Worm (Caenorhabditis elegans) whole organism, young adult: ENCODE data around the gene clh-4.

Experiments used
- T26A5.8 ChIP-seq: sonication (generic microtip); optimal IDR thresholded peaks from 2 replicates; lab custom pipeline; 2016; ENCODE audit warnings: missing genetic modification characterization, missing compliant biosample characterization
- Y56A3A.18 ChIP-seq: fragments of 200-800 bp; sonication (Bioruptor generic); IDR thresholded peaks from 2 replicates; pipeline ENCODE4 v1.3.6; 2022; ENCODE audit warnings: missing genetic modification reagents, missing genetic modification characterization, missing compliant biosample characterization
- Y67H2A.10 ChIP-seq: fragments of 200-800 bp; sonication (Bioruptor generic); conservative IDR thresholded peaks from 2 replicates; pipeline ENCODE4 v1.3.6; 2022; ENCODE audit warnings: missing genetic modification reagents, missing genetic modification characterization, missing compliant biosample characterization
- Y79H2A.3 ChIP-seq: fragments of 200-800 bp; sonication (Bioruptor generic); conservative IDR thresholded peaks from 2 replicates; pipeline ENCODE4 v1.3.6; 2022; ENCODE audit warnings: missing genetic modification reagents, missing genetic modification characterization, missing compliant biosample characterization
- Y95B8A.8 ChIP-seq: fragments of 200-800 bp; sonication (Bioruptor generic); IDR thresholded peaks from 2 replicates; pipeline ENCODE4 v1.3.6; 2022; ENCODE audit warnings: missing genetic modification reagents, missing genetic modification characterization, missing compliant biosample characterization
- akir-1 ChIP-seq: fragments of 200-800 bp; sonication (Bioruptor generic); optimal IDR thresholded peaks from 2 replicates; lab custom pipeline; 2018; ENCODE audit warnings: mild to moderate bottlenecking, missing genetic modification characterization, moderate library complexity, missing compliant biosample characterization
- atf-7 ChIP-seq: sonication (generic microtip); optimal IDR thresholded peaks from 2 replicates; lab custom pipeline; 2017; ENCODE audit warnings: mild to moderate bottlenecking, missing genetic modification characterization, missing compliant biosample characterization
- athp-1 ChIP-seq: sonication (generic microtip); optimal IDR thresholded peaks from 2 replicates; lab custom pipeline; 2017; ENCODE audit warnings: mild to moderate bottlenecking, missing genetic modification characterization, missing compliant biosample characterization
- bed-1 ChIP-seq: fragments of 200-800 bp; sonication (Bioruptor generic); IDR thresholded peaks from 2 replicates; pipeline ENCODE4 v1.3.6; 2022; ENCODE audit warnings: missing genetic modification reagents, missing genetic modification characterization, missing compliant biosample characterization
- cebp-1 ChIP-seq, 2 experiments: fragments of 200-800 bp in 1 of 2; sonication (Bioruptor generic) in 1 of 2; sonication (generic microtip) in 1 of 2; IDR thresholded peaks in 1 of 2; optimal IDR thresholded peaks in 1 of 2; 2 replicates each; pipeline versions ENCODE4 v1.3.6 to Lab custom; 2017 to 2022; ENCODE audit warnings: missing compliant biosample characterization in 2 of 2, missing genetic modification characterization in 2 of 2, mild to moderate bottlenecking in 1 of 2, missing genetic modification reagents in 1 of 2, moderate library complexity in 1 of 2
- ceh-40 ChIP-seq: fragments of 200-800 bp; sonication (Bioruptor generic); IDR thresholded peaks from 2 replicates; pipeline ENCODE4 v1.3.6; 2022; ENCODE audit warnings: missing genetic modification characterization, missing compliant biosample characterization
- ceh-79 ChIP-seq: sonication (generic microtip); optimal IDR thresholded peaks from 2 replicates; lab custom pipeline; 2017; ENCODE audit warnings: mild to moderate bottlenecking, missing genetic modification characterization, missing compliant biosample characterization
- die-1 ChIP-seq: sonication (generic microtip); optimal IDR thresholded peaks from 2 replicates; lab custom pipeline; 2016; ENCODE audit warnings: missing genotype, mild to moderate bottlenecking, missing genetic modification characterization, missing compliant biosample characterization
- dox-1 ChIP-seq: fragments of 200-800 bp; sonication (Bioruptor generic); IDR thresholded peaks from 2 replicates; pipeline ENCODE4 v1.3.6; 2022; ENCODE audit warnings: missing genetic modification reagents, missing genetic modification characterization, missing compliant biosample characterization
- dpl-1 ChIP-seq: fragments of 150-350 bp; optimal IDR thresholded peaks from 2 replicates; lab custom pipeline; 2014; ENCODE audit warnings: missing biosample characterization, missing genetic modification reagents, missing genetic modification characterization
- egl-44 ChIP-seq: fragments of 200-800 bp; sonication (Bioruptor generic); IDR thresholded peaks from 2 replicates; pipeline ENCODE4 v1.3.6; 2022; ENCODE audit warnings: missing genetic modification reagents, missing genetic modification characterization, missing compliant biosample characterization
- hsf-1 ChIP-seq: fragments of 200-800 bp; sonication (Bioruptor generic); IDR thresholded peaks from 2 replicates; pipeline ENCODE4 v1.3.6; 2022; ENCODE audit warnings: missing genetic modification reagents, missing genetic modification characterization, missing compliant biosample characterization
- let-526 ChIP-seq: fragments of 200-800 bp; sonication (Bioruptor generic); IDR thresholded peaks from 2 replicates; pipeline ENCODE4 v1.3.6; 2022; ENCODE audit warnings: missing genetic modification reagents, missing genetic modification characterization, missing compliant biosample characterization
- lin-40 ChIP-seq: sonication (generic microtip); optimal IDR thresholded peaks from 2 replicates; lab custom pipeline; 2016; ENCODE audit warnings: missing genetic modification characterization, mild to moderate bottlenecking, missing compliant biosample characterization, missing genotype, missing genetic modification reagents
- lsl-1 ChIP-seq: fragments of 200-800 bp; sonication (Bioruptor generic); optimal IDR thresholded peaks from 2 replicates; lab custom pipeline; 2018; ENCODE audit warnings: mild to moderate bottlenecking, missing genetic modification characterization, moderate library complexity, missing compliant biosample characterization
- madf-3 ChIP-seq: fragments of 200-800 bp; sonication (Bioruptor generic); IDR thresholded peaks from 2 replicates; pipeline ENCODE4 v1.3.6; 2022; ENCODE audit warnings: missing genetic modification reagents, missing genetic modification characterization, missing compliant biosample characterization
- madf-6 ChIP-seq: fragments of 200-800 bp; sonication (Bioruptor generic); IDR thresholded peaks from 2 replicates; pipeline ENCODE4 v1.3.6; 2022; ENCODE audit warnings: missing genetic modification reagents, missing genetic modification characterization, missing compliant biosample characterization
- nfyb-1 ChIP-seq: fragments of 200-800 bp; sonication (Bioruptor generic); IDR thresholded peaks from 2 replicates; pipeline ENCODE4 v1.3.6; 2022; ENCODE audit warnings: missing genetic modification reagents, missing genetic modification characterization, missing compliant biosample characterization
- nhr-120 ChIP-seq: fragments of 200-800 bp; sonication (Bioruptor generic); IDR thresholded peaks from 2 replicates; pipeline ENCODE4 v1.3.6; 2022; ENCODE audit warnings: missing genetic modification characterization, missing compliant biosample characterization
- nhr-80 ChIP-seq: sonication (generic microtip); optimal IDR thresholded peaks from 2 replicates; lab custom pipeline; 2016; ENCODE audit warnings: missing genetic modification characterization, missing compliant biosample characterization
- nhr-90 ChIP-seq: sonication (generic microtip); optimal IDR thresholded peaks from 2 replicates; lab custom pipeline; 2016; ENCODE audit warnings: missing genotype, mild to moderate bottlenecking, missing genetic modification characterization, missing compliant biosample characterization
- pbrm-1 ChIP-seq: fragments of 200-800 bp; sonication (Bioruptor generic); IDR thresholded peaks from 2 replicates; pipeline ENCODE4 v1.3.6; 2022; ENCODE audit warnings: missing genetic modification reagents, missing genetic modification characterization, missing compliant biosample characterization
- rcor-1 ChIP-seq: fragments of 200-800 bp; sonication (Bioruptor generic); IDR thresholded peaks from 2 replicates; pipeline ENCODE4 v1.3.6; 2022; ENCODE audit warnings: missing genetic modification reagents, missing genetic modification characterization, missing compliant biosample characterization
- repo-1 ChIP-seq: sonication (generic microtip); optimal IDR thresholded peaks from 2 replicates; lab custom pipeline; 2017; ENCODE audit warnings: mild to moderate bottlenecking, missing genetic modification characterization, missing compliant biosample characterization
- sdz-38 ChIP-seq: sonication (generic microtip); optimal IDR thresholded peaks from 2 replicates; lab custom pipeline; 2016; ENCODE audit warnings: missing genotype, missing genetic modification characterization, missing compliant biosample characterization
- snpc-1.3 ChIP-seq: sonication (generic microtip); optimal IDR thresholded peaks from 2 replicates; lab custom pipeline; 2017; ENCODE audit warnings: missing genetic modification characterization, mild to moderate bottlenecking, missing compliant biosample characterization, antibody characterized with exemption, moderate library complexity, missing genotype, missing genetic modification reagents; ENCODE audit not compliant: insufficient read depth
- somi-1 ChIP-seq: fragments of 200-800 bp; sonication (Bioruptor generic); optimal IDR thresholded peaks from 2 replicates; lab custom pipeline; 2018; ENCODE audit warnings: mild to moderate bottlenecking, missing genetic modification characterization, missing compliant biosample characterization
- tbx-9 ChIP-seq: sonication (generic microtip); optimal IDR thresholded peaks from 2 replicates; lab custom pipeline; 2016; ENCODE audit warnings: borderline replicate concordance, missing genetic modification characterization, inconsistent platforms, missing compliant biosample characterization
- unc-130 ChIP-seq: sonication (generic microtip); optimal IDR thresholded peaks from 2 replicates; lab custom pipeline; 2016; ENCODE audit warnings: missing genetic modification reagents, missing genetic modification characterization, missing compliant biosample characterization
- unc-62 ChIP-seq: fragments of 150-350 bp; optimal IDR thresholded peaks from 2 replicates; lab custom pipeline; 2014; ENCODE audit warnings: missing biosample characterization, missing genetic modification reagents, missing genetic modification characterization
- xnd-1 ChIP-seq: sonication (generic microtip); optimal IDR thresholded peaks from 2 replicates; lab custom pipeline; 2016; ENCODE audit warnings: missing genotype, missing genetic modification reagents, missing genetic modification characterization, missing compliant biosample characterization
- zfh-2 ChIP-seq: fragments of 200-800 bp; sonication (Bioruptor generic); conservative IDR thresholded peaks from 2 replicates; pipeline ENCODE4 v1.3.6; 2022; ENCODE audit warnings: missing genetic modification reagents, missing genetic modification characterization, missing compliant biosample characterization
- zim-3 ChIP-seq: sonication (generic microtip); optimal IDR thresholded peaks from 2 replicates; lab custom pipeline; 2017; ENCODE audit warnings: mild to moderate bottlenecking, missing genetic modification characterization, moderate library complexity, missing compliant biosample characterization
- ztf-18 ChIP-seq: sonication (generic microtip); optimal IDR thresholded peaks from 2 replicates; lab custom pipeline; 2016; ENCODE audit warnings: missing genotype, mild to moderate bottlenecking, missing genetic modification characterization, missing compliant biosample characterization
- ztf-22 ChIP-seq: fragments of 200-800 bp; sonication (Bioruptor generic); optimal IDR thresholded peaks from 2 replicates; lab custom pipeline; 2018; ENCODE audit warnings: mild to moderate bottlenecking, missing genetic modification characterization, moderate library complexity, missing compliant biosample characterization
- ztf-6 ChIP-seq: fragments of 200-800 bp; sonication (Bioruptor generic); IDR thresholded peaks from 2 replicates; pipeline ENCODE4 v1.3.6; 2022; ENCODE audit warnings: missing genetic modification reagents, missing genetic modification characterization, missing compliant biosample characterization

clh-4 gene

DNA sequence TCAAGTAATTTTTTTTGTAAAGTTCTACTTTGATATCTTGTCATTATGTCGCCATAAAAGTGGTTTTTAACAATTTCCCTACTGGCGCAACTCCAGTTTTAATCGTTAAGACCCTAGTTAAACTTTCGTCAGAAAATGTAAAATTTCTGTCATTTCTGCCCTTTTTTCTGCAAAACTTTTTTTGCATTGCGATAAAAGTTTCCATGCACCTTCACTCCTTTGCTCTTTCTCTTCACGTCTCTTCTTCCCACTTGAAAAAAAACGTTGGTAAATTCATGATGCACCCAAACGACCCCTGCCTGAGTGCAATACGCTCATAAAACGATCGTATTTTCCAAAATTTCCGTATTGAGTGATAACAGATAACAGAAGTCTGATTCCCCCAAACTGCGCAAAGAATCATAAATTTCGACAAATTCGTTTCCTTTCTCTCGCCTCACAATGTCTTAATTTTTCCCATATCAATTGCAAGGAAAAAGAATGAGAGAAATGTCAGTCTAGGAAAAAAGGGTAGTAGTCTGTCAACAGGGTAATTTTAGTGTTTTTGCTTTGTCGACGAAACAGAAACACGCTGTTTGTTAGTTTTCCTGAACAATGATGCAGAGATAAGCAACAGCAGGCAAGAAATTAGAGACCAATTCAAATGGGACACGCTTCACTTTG lies 40.5 kb upstream of the clh-4 start:
- TF ChIP-seq lin-40 (tag; lab: Kevin White, UChicago) = peak; percentile 11
- TF ChIP-seq zim-3 = peak; percentile 2
- no peak for TF ChIP-seq sdz-38 (tag; lab: Kevin White, UChicago)
- TF ChIP-seq nhr-80 (tag; lab: Kevin White, UChicago) = peak; percentile 50
- no peak for TF ChIP-seq pbrm-1 (GFP tag; lab: Robert Waterston, UW)
- TF ChIP-seq hsf-1 (GFP tag; lab: Robert Waterston, UW) = no peak
- no peak for TF ChIP-seq lsl-1
- no peak for TF ChIP-seq ceh-79 (tag; lab: Kevin White, UChicago)
- no peak for TF ChIP-seq Y56A3A.18 (GFP tag; lab: Robert Waterston, UW)
- TF ChIP-seq cebp-1 (GFP tag; IDR thresholded peaks at IDR 0.05; lab: Robert Waterston, UW) = no peak
- TF ChIP-seq cebp-1 (tag; optimal IDR thresholded peaks at IDR 0.05; lab: Kevin White, UChicago) = peak; percentile 6
- TF ChIP-seq egl-44 (GFP tag; lab: Robert Waterston, UW) = 0 out of 2 replicates have a peak, but pooled peaks have one; percentile 7
- TF ChIP-seq ztf-22 (GFP tag; lab: Kevin White, UChicago) = peak; percentile 37
- peak; percentile 23 for TF ChIP-seq somi-1 (GFP tag; lab: Kevin White, UChicago)
- TF ChIP-seq madf-3 (GFP tag; lab: Robert Waterston, UW) = no peak
- no peak for TF ChIP-seq Y95B8A.8 (GFP tag; lab: Robert Waterston, UW)

- TF ChIP-seq xnd-1 (tag; lab: Kevin White, UChicago) (no peak), repo-1 (no peak), nhr-80 (tag; lab: Kevin White, UChicago) (peak; percentile 36), Y67H2A.10 (GFP tag; lab: Robert Waterston, UW) (no peak), pbrm-1 (GFP tag; lab: Robert Waterston, UW) (no peak), zim-3 (no peak), akir-1 (GFP tag; lab: Kevin White, UChicago) (no peak), unc-130 (no peak), atf-7 (tag; lab: Kevin White, UChicago) (no peak), zfh-2 (GFP tag; lab: Robert Waterston, UW) (peak; percentile 56; the same call in 1 of the 2 replicates), bed-1 (GFP tag; lab: Robert Waterston, UW) (no peak), rcor-1 (GFP tag; lab: Robert Waterston, UW) (no peak), athp-1 (tag; lab: Kevin White, UChicago) (no peak), cebp-1 (GFP tag; IDR thresholded peaks at IDR 0.05; lab: Robert Waterston, UW) (no peak), cebp-1 (tag; optimal IDR thresholded peaks at IDR 0.05; lab: Kevin White, UChicago) (peak; percentile 20), dpl-1 (GFP tag; lab: Kevin White, UChicago) (no peak), madf-6 (GFP tag; lab: Robert Waterston, UW) (no peak), tbx-9 (tag; lab: Kevin White, UChicago) (no peak), ztf-18 (tag; lab: Kevin White, UChicago) (no peak), ceh-40 (0 out of 2 replicates have a peak, but pooled peaks have one; percentile 7), T26A5.8 (no peak), nhr-90 (tag; lab: Kevin White, UChicago) (no peak), ztf-6 (no peak), die-1 (tag; lab: Kevin White, UChicago) (peak; percentile 18), let-526 (GFP tag; lab: Robert Waterston, UW) (no peak), nfyb-1 (GFP tag; lab: Robert Waterston, UW) (0 out of 2 replicates have a peak, but pooled peaks have one; percentile 44), dox-1 (no peak), snpc-1.3 (tag; lab: Kevin White, UChicago) (no peak), Y79H2A.3 (GFP tag; lab: Robert Waterston, UW) (no peak), unc-62 (GFP tag; lab: Kevin White, UChicago) (no peak), ceh-79 (tag; lab: Kevin White, UChicago) (no peak), nhr-120 (GFP tag; lab: Robert Waterston, UW) (no peak)
Observed at ce11 chrX:4139593-4140565, 39.5 kb upstream of the clh-4 start, which contains the start of gene ZK470.4. ZK470.4 (minus strand) TSS chrX:4139767.
